Worm (Caenorhabditis elegans) whole organism, L4 larva: ENCODE results near the gene F55C5.17.
A peak's percentile ranks its signal among the peaks of the same experiment; 100 is the strongest.

Experiments used
- F10B5.3 ChIP-seq: sonication (generic microtip); optimal IDR thresholded peaks from 2 replicates; lab custom pipeline; 2016; ENCODE audit warnings: mild to moderate bottlenecking, missing genetic modification characterization, missing compliant biosample characterization
- F44E2.7 ChIP-seq: fragments of 200-800 bp; sonication (Bioruptor generic); IDR thresholded peaks from 2 replicates; pipeline ENCODE4 v2.1.2; 2022; ENCODE audit warnings: missing genetic modification characterization, missing compliant biosample characterization
- F49E8.2 ChIP-seq: sonication (generic microtip); optimal IDR thresholded peaks from 2 replicates; lab custom pipeline; 2016; ENCODE audit warnings: missing compliant biosample characterization, mild to moderate bottlenecking, missing genetic modification characterization, borderline replicate concordance
- ceh-32 ChIP-seq: sonication (generic microtip); optimal IDR thresholded peaks from 2 replicates; lab custom pipeline; 2016; ENCODE audit warnings: mild to moderate bottlenecking, missing genetic modification characterization, missing compliant biosample characterization; ENCODE audit not compliant: poor library complexity
- ces-1 ChIP-seq: fragments of 150-350 bp; sonication (generic microtip); optimal IDR thresholded peaks from 4 replicates; lab custom pipeline; 2014; ENCODE audit warnings: missing biosample characterization, missing genetic modification reagents, missing genetic modification characterization
- daf-16 ChIP-seq, 3 experiments: sonication (generic microtip); optimal IDR thresholded peaks; 2 replicates each; lab custom pipeline; 2016 to 2017; ENCODE audit warnings: missing genetic modification characterization in 3 of 3, missing genetic modification reagents in 3 of 3, mild to moderate bottlenecking in 2 of 3, missing compliant biosample characterization in 2 of 3, missing biosample characterization in 1 of 3, moderate library complexity in 1 of 3
- daf-8 ChIP-seq: fragments of 200-800 bp; sonication (Bioruptor generic); IDR thresholded peaks from 2 replicates; pipeline ENCODE4 v1.3.6; 2022; ENCODE audit warnings: missing genetic modification characterization, missing compliant biosample characterization
- dmd-6 ChIP-seq: fragments of 200-800 bp; sonication (Bioruptor generic); IDR thresholded peaks from 2 replicates; pipeline ENCODE4 v1.3.6; 2022; ENCODE audit warnings: missing genetic modification reagents, missing genetic modification characterization, missing compliant biosample characterization
- dpl-1 ChIP-seq: fragments of 150-350 bp; optimal IDR thresholded peaks from 2 replicates; lab custom pipeline; 2014; ENCODE audit warnings: missing biosample characterization, missing genetic modification reagents, missing genetic modification characterization
- duxl-1 ChIP-seq: sonication (generic microtip); optimal IDR thresholded peaks from 2 replicates; lab custom pipeline; 2016; ENCODE audit warnings: mild to moderate bottlenecking, missing genetic modification characterization, moderate library complexity, missing compliant biosample characterization; ENCODE audit not compliant: poor library complexity
- dve-1 ChIP-seq: sonication (generic microtip); optimal IDR thresholded peaks from 2 replicates; lab custom pipeline; 2017; ENCODE audit warnings: antibody characterized with exemption, mild to moderate bottlenecking, missing genetic modification characterization, missing compliant biosample characterization; ENCODE audit not compliant: insufficient read depth
- fkh-10 ChIP-seq: fragments of 150-350 bp; optimal IDR thresholded peaks from 2 replicates; lab custom pipeline; 2014; ENCODE audit warnings: missing biosample characterization, missing genetic modification reagents, missing genetic modification characterization
- hlh-30 ChIP-seq: sonication (generic microtip); optimal IDR thresholded peaks from 2 replicates; lab custom pipeline; 2017; ENCODE audit warnings: antibody characterized with exemption, mild to moderate bottlenecking, missing genetic modification characterization, missing compliant biosample characterization; ENCODE audit not compliant: insufficient read depth
- lin-1 ChIP-seq: fragments of 200-800 bp; sonication (Bioruptor generic); IDR thresholded peaks from 2 replicates; pipeline ENCODE4 v1.3.6; 2022; ENCODE audit warnings: missing genetic modification reagents, missing genetic modification characterization, missing compliant biosample characterization
- lin-38 ChIP-seq: fragments of 200-800 bp; sonication (Bioruptor generic); IDR thresholded peaks from 2 replicates; pipeline ENCODE4 v1.3.6; 2022; ENCODE audit warnings: missing genetic modification reagents, missing genetic modification characterization, missing compliant biosample characterization
- lin-39 ChIP-seq: fragments of 150-350 bp; optimal IDR thresholded peaks from 2 replicates; lab custom pipeline; 2014; ENCODE audit warnings: missing biosample characterization, missing genetic modification reagents, missing genetic modification characterization
- lsy-2 ChIP-seq, 2 experiments: fragments of 150-350 bp in 1 of 2; sonication (generic microtip) in 1 of 2; optimal IDR thresholded peaks; 2 replicates each; lab custom pipeline; 2014 to 2017; ENCODE audit warnings: missing biosample characterization in 2 of 2, missing genetic modification characterization in 2 of 2
- mep-1 ChIP-seq: fragments of 150-350 bp; sonication (generic microtip); optimal IDR thresholded peaks from 3 replicates; lab custom pipeline; 2014; ENCODE audit warnings: missing biosample characterization, missing genetic modification characterization
- mes-2 ChIP-seq: sonication (generic microtip); optimal IDR thresholded peaks from 2 replicates; lab custom pipeline; 2016; ENCODE audit warnings: missing genotype, mild to moderate bottlenecking, missing genetic modification characterization, missing compliant biosample characterization; ENCODE audit not compliant: poor library complexity, severe bottlenecking
- mxl-3 ChIP-seq: fragments of 200-800 bp; sonication (Bioruptor generic); optimal IDR thresholded peaks from 2 replicates; lab custom pipeline; 2018; ENCODE audit warnings: mild to moderate bottlenecking, missing genetic modification characterization, missing compliant biosample characterization
- nhr-11 ChIP-seq: fragments of 150-350 bp; optimal IDR thresholded peaks from 2 replicates; lab custom pipeline; 2014; ENCODE audit warnings: missing biosample characterization, missing genetic modification characterization
- nhr-41 ChIP-seq: fragments of 200-800 bp; sonication (Bioruptor generic); IDR thresholded peaks from 2 replicates; pipeline ENCODE4 v1.3.6; 2022; ENCODE audit warnings: missing genetic modification reagents, missing genetic modification characterization, missing compliant biosample characterization
- nhr-76 ChIP-seq: fragments of 150-350 bp; optimal IDR thresholded peaks from 2 replicates; lab custom pipeline; 2014; ENCODE audit warnings: missing biosample characterization, missing genetic modification characterization
- php-3 ChIP-seq: fragments of 200-800 bp; sonication (Bioruptor generic); IDR thresholded peaks from 2 replicates; pipeline ENCODE4 v1.3.6; 2022; ENCODE audit warnings: missing genetic modification reagents, missing genetic modification characterization, missing compliant biosample characterization
- rbr-2 ChIP-seq: sonication (generic microtip); optimal IDR thresholded peaks from 2 replicates; lab custom pipeline; 2016; ENCODE audit warnings: missing genotype, missing genetic modification characterization, missing compliant biosample characterization
- saeg-2 ChIP-seq: fragments of 200-800 bp; sonication (Bioruptor generic); IDR thresholded peaks from 2 replicates; pipeline ENCODE4 v1.3.6; 2022; ENCODE audit warnings: missing genetic modification reagents, missing genetic modification characterization, missing compliant biosample characterization
- sdz-12 ChIP-seq: fragments of 200-800 bp; sonication (Bioruptor generic); optimal IDR thresholded peaks from 2 replicates; lab custom pipeline; 2018; ENCODE audit warnings: mild to moderate bottlenecking, missing genetic modification characterization, missing compliant biosample characterization
- skn-1 ChIP-seq: fragments of 150-350 bp; optimal IDR thresholded peaks from 2 replicates; lab custom pipeline; 2014; ENCODE audit warnings: missing biosample characterization, missing genetic modification characterization
- unc-62 ChIP-seq, 3 experiments: fragments of 150-350 bp in 1 of 3; sonication (generic microtip); optimal IDR thresholded peaks in 2 of 3; peaks in 1 of 3; 1 replicate in 1 of 3; 2 replicates in 2 of 3; lab custom pipeline; 2014 to 2017; ENCODE audit warnings: missing biosample characterization in 3 of 3, missing genetic modification characterization in 3 of 3, missing genetic modification reagents in 3 of 3, missing genotype in 1 of 3
- vab-7 ChIP-seq: fragments of 200-800 bp; sonication (Bioruptor generic); IDR thresholded peaks from 2 replicates; pipeline ENCODE4 v1.3.6; 2022; ENCODE audit warnings: missing genetic modification reagents, missing genetic modification characterization, missing compliant biosample characterization
- zip-11 ChIP-seq: fragments of 200-800 bp; sonication (Bioruptor generic); IDR thresholded peaks from 2 replicates; pipeline ENCODE4 v1.3.6; 2022; ENCODE audit warnings: missing genetic modification characterization, missing compliant biosample characterization
- ztf-7 ChIP-seq: fragments of 150-350 bp; optimal IDR thresholded peaks from 2 replicates; lab custom pipeline; 2014; ENCODE audit warnings: missing biosample characterization, missing genetic modification characterization

Gene F55C5.17

ce11 chrV:12271495-12271894 is 30.8 kb upstream of the F55C5.17 start, which contains the start of the genes tsfm-1 and capg-2 (continued):
- no peak for TF ChIP-seq vab-7
- peak; percentile 29 for TF ChIP-seq mes-2 (tag; lab: Kevin White, UChicago)
- TF ChIP-seq duxl-1 (tag; lab: Kevin White, UChicago) = no peak
- no peak for TF ChIP-seq sdz-12 (GFP tag; lab: Kevin White, UChicago)
- TF ChIP-seq mep-1 = no peak
- no peak for TF ChIP-seq daf-8 (GFP tag; lab: Robert Waterston, UW)
- no peak for TF ChIP-seq nhr-41
- no peak for TF ChIP-seq dve-1 (tag; lab: Kevin White, UChicago)
- no peak for TF ChIP-seq lin-1 (GFP tag; lab: Robert Waterston, UW)

DNA sequence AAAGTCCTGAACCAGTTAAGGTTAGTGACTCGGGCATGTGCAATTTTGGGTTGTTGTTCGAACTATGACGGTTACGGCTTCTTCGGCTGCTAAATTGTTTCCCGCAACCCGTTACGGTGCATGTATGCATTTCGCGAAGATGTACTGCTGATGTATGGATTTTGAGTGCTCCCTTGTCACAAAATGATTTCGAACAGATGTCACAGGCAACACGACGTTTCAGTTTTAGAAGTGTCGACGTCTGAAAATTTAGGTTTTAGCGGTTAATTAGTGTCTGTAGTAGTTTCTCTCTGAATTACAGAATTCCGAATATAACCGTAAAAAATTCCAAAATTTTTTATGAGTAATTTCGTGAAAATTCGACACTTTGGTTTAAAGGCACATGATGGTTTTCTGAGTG is 26.6 kb upstream of the F55C5.17 start:
- TF ChIP-seq F10B5.3 (no peak), mes-2 (tag; lab: Kevin White, UChicago) (no peak), saeg-2 (GFP tag; lab: Robert Waterston, UW) (no peak)

- TF ChIP-seq F44E2.7 = peak; percentile 33; the same call in 1 of the 2 replicates
- TF ChIP-seq dmd-6 (GFP tag; lab: Robert Waterston, UW) = no peak
- TF ChIP-seq ces-1 (GFP tag; lab: Kevin White, UChicago) = no peak
- TF ChIP-seq lin-38 (GFP tag; lab: Robert Waterston, UW) = no peak
- no peak for TF ChIP-seq rbr-2
- no peak for TF ChIP-seq skn-1 (tag; lab: Kevin White, UChicago)
Observed at ce11 chrV:12276946-12277345, 25.4 kb upstream of the F55C5.17 start, which contains the start of gene bnc-1. Gene bnc-1, minus strand, starts transcription at chrV:12277046.

ce11 chrV:12281508-12281907 is 20.8 kb upstream of the F55C5.17 start:
- no peak for TF ChIP-seq ceh-32 (tag; lab: Kevin White, UChicago)
- TF ChIP-seq unc-62 (GFP tag; optimal IDR thresholded peaks at IDR 0.05 in 1 of 2; lab: Kevin White, UChicago) = peak in 1 of 2 experiments; percentile 34
- TF ChIP-seq unc-62 (tag; optimal IDR thresholded peaks at IDR 0.05; lab: Kevin White, UChicago) = no peak

DNA sequence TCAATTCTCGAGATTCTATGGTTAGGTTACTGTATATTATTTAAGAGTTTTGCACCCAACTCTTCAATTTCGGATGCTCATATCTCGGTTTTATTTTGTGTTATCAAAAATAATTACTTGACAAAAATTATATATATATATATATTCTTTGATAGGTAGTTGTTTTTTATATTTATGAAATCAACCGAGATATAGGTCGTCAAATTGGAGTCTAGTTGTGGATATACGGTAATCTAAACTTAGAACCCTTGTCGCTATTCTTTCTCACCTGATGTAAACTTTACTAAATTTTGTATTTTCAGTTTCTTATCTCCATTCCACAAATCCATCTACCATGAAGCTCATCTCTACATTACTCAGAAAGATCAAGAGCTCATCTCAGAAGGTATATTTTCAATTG is 19.2 kb upstream of the F55C5.17 start, which contains the start of gene F55C5.10:
Gene F55C5.10 (plus strand): TSS at position 301 of the 400 bp plus-strand sequence.
- TF ChIP-seq unc-62 (GFP tag; optimal IDR thresholded peaks at IDR 0.05 in 1 of 2; lab: Kevin White, UChicago) = peak in 1 of 2 experiments; percentile 27
- TF ChIP-seq unc-62 (tag; optimal IDR thresholded peaks at IDR 0.05; lab: Kevin White, UChicago) = no peak
- no peak for TF ChIP-seq mxl-3
- TF ChIP-seq F49E8.2 (tag; lab: Kevin White, UChicago) = no peak

ce11 chrV:12287667-12288066 is 14.7 kb upstream of the F55C5.17 start:
- TF ChIP-seq rbr-2 = no peak
- no peak for TF ChIP-seq php-3 (GFP tag; lab: Robert Waterston, UW)
- no peak for TF ChIP-seq daf-16 (GFP tag; optimal IDR thresholded peaks at IDR 0.05; lab: Kevin White, UChicago)
- no peak for TF ChIP-seq daf-16 (tag; optimal IDR thresholded peaks at IDR 0.05; lab: Kevin White, UChicago)
- TF ChIP-seq nhr-11 (tag; lab: Kevin White, UChicago) = no peak
- peak; percentile 0 for TF ChIP-seq mep-1
- peak; percentile 29 for TF ChIP-seq hlh-30
- TF ChIP-seq lin-39 (tag; lab: Kevin White, UChicago) = no peak
- TF ChIP-seq dpl-1 (GFP tag; lab: Kevin White, UChicago) = no peak
- TF ChIP-seq ztf-7 = no peak
- peak in 1 of 2 experiments; percentile 77 for TF ChIP-seq unc-62 (GFP tag; optimal IDR thresholded peaks at IDR 0.05 in 1 of 2; lab: Kevin White, UChicago)
- TF ChIP-seq unc-62 (tag; optimal IDR thresholded peaks at IDR 0.05; lab: Kevin White, UChicago) = no peak
- no peak for TF ChIP-seq zip-11 (GFP tag; lab: Robert Waterston, UW)
- peak; percentile 12 for TF ChIP-seq fkh-10
- TF ChIP-seq lsy-2 (tag; optimal IDR thresholded peaks at IDR 0.05; lab: Kevin White, UChicago) = peak in 1 of 2 experiments; percentile 24
- TF ChIP-seq nhr-76 (tag; lab: Kevin White, UChicago) = no peak
